Worm (Caenorhabditis elegans): Measurements from ENCODE around the gene F46F5.13.

F46F5.13 gene

ce11 chrII:760276-760675 lies 42.8 kb upstream of the F46F5.13 start:
- no peak for TF ChIP-seq isw-1 (GFP tag; IDR thresholded peaks at IDR 0.05)
- no peak for TF ChIP-seq elt-3 (tag; optimal IDR thresholded peaks at IDR 0.05)
- TF ChIP-seq mdl-1 (tag; optimal IDR thresholded peaks at IDR 0.05): no peak
- no peak for TF ChIP-seq ceh-63 (GFP tag; optimal IDR thresholded peaks at IDR 0.05)
- no peak for TF ChIP-seq nhr-12 (tag; optimal IDR thresholded peaks at IDR 0.05)
- no peak for TF ChIP-seq pax-3 (tag; optimal IDR thresholded peaks at IDR 0.05)
- no peak for TF ChIP-seq ceh-8 (GFP tag; optimal IDR thresholded peaks at IDR 0.05)

DNA sequence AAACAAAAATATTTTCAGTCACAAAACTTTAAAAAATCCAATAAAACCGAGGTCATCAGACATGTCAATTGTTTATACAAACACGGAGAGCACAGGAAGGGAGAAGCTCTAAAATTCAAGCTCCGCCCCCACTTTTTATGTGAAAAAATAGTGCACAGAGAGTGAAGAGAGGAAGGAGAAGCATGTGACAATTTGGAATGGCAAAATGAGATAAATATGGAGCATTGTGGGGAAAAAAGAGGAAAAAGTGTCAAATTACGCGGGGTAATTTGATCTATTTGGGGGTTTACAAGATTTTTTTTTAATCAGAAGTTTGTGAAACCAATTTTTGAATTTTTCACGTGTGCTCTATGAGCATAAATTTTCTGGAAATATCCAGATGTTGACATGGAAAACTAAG lies 40.2 kb upstream of the F46F5.13 start:
- peak; percentile 26 for TF ChIP-seq tbx-2 (tag; optimal IDR thresholded peaks at IDR 0.05)
- TF ChIP-seq lin-35 (GFP tag; optimal IDR thresholded peaks at IDR 0.05): peak in 1 of 2 experiments; percentile 1
- TF ChIP-seq swsn-7 (tag; optimal IDR thresholded peaks at IDR 0.05): peak; percentile 10
- TF ChIP-seq ceh-82 (tag; optimal IDR thresholded peaks at IDR 0.05): no peak
- TF ChIP-seq lsy-2 (tag; optimal IDR thresholded peaks at IDR 0.05): peak in 1 of 2 experiments; percentile 33
- peak; percentile 29 for TF ChIP-seq nhr-47 (tag; optimal IDR thresholded peaks at IDR 0.05)
- no peak for TF ChIP-seq nhr-11 (tag; optimal IDR thresholded peaks at IDR 0.05)
- peak in 1 of 3 experiments; percentile 10 for TF ChIP-seq dpl-1 (GFP tag; optimal IDR thresholded peaks at IDR 0.05)
- TF ChIP-seq pax-3 (tag; optimal IDR thresholded peaks at IDR 0.05): peak; percentile 7
- peak; percentile 24 for TF ChIP-seq fkh-8 (tag; optimal IDR thresholded peaks at IDR 0.05)
- no peak for TF ChIP-seq jun-1 (tag; optimal IDR thresholded peaks at IDR 0.05)
- peak; percentile 51 for TF ChIP-seq nhr-71 (tag; optimal IDR thresholded peaks at IDR 0.05)
- peak; percentile 32 for TF ChIP-seq egl-13 (tag; optimal IDR thresholded peaks at IDR 0.05)
- TF ChIP-seq snu-23 (GFP tag; optimal IDR thresholded peaks at IDR 0.05): peak; percentile 12
- no peak for TF ChIP-seq Y116A8C.19 (tag; optimal IDR thresholded peaks at IDR 0.05; ENCODE audit: borderline replicate concordance)
- TF ChIP-seq nhr-20 (tag; optimal IDR thresholded peaks at IDR 0.05): peak; percentile 18
- peak; percentile 57 for TF ChIP-seq irx-1 (tag; optimal IDR thresholded peaks at IDR 0.05)
- TF ChIP-seq dsc-1 (tag; optimal IDR thresholded peaks at IDR 0.05): peak; percentile 70
- TF ChIP-seq elt-2 (tag; optimal IDR thresholded peaks at IDR 0.05): peak; percentile 39
- peak; percentile 72 for TF ChIP-seq lin-14 (GFP tag; optimal IDR thresholded peaks at IDR 0.05)
- TF ChIP-seq aha-1 (tag; optimal IDR thresholded peaks at IDR 0.05): no peak
- no peak for TF ChIP-seq nhr-28 (tag; optimal IDR thresholded peaks at IDR 0.05)

DNA sequence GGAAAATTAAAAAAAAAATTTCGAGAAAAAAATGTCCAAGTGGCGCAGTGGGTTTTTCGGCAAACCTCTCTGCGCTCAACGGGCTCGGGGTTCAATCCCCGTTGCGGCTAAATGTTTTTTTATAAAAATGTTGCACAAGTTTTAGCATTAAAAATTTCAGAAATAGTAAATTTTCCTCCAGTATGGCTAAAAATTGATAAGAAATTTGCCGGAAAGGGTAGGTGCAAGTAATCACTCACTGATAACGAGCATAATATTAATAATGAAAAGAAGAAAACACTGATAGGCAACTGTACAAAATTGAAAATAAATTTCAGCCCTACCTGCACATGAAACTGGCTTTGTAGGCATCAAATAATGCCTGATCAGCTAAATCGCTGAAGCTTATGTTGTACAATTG lies 38.7 kb upstream of the F46F5.13 start:
- TF ChIP-seq dsc-1 (tag; optimal IDR thresholded peaks at IDR 0.05) (no peak), snu-23 (GFP tag; optimal IDR thresholded peaks at IDR 0.05) (no peak), lin-15B (tag; optimal IDR thresholded peaks at IDR 0.05) (no peak), pqm-1 (tag; optimal IDR thresholded peaks at IDR 0.05) (peak; percentile 40), egl-13 (tag; optimal IDR thresholded peaks at IDR 0.05) (no peak), nhr-19 (GFP tag; conservative IDR thresholded peaks at IDR 0.05) (no peak), elt-2 (tag; optimal IDR thresholded peaks at IDR 0.05) (peak; percentile 61)

DNA sequence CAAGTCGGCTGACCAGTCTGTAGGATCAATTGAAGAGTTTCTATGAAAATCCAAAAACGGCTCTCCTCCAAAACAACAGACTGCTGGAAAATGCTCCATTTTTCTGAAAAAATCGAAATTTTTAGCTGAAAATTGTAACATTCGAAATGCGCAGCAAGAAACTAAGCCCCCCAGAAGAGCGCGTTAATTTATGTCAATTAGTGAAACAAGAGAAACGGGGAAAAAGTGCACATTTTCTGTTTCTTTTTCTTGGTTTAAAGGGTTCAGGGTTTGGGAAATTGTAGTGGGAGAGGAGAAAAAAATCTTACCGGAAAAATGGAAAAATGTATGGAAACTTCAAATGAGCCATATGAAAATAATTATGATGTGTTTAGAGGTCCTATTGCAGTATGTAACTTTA lies 37.9 kb upstream of the F46F5.13 start, which contains the start of gene C08G5.7:
C08G5.7 (minus strand) TSS at position 101 of the 400 bp plus-strand sequence.
- TF ChIP-seq mab-9 (GFP tag; IDR thresholded peaks at IDR 0.05): no peak
- TF ChIP-seq snu-23 (GFP tag; optimal IDR thresholded peaks at IDR 0.05): no peak
- TF ChIP-seq swsn-7 (tag; optimal IDR thresholded peaks at IDR 0.05): no peak
- TF ChIP-seq ceh-8 (GFP tag; optimal IDR thresholded peaks at IDR 0.05): no peak
- TF ChIP-seq irx-1 (tag; optimal IDR thresholded peaks at IDR 0.05): no peak
- no peak for TF ChIP-seq ceh-63 (GFP tag; optimal IDR thresholded peaks at IDR 0.05)
- TF ChIP-seq nhr-90 (tag; optimal IDR thresholded peaks at IDR 0.05; ENCODE audit: poor library complexity): no peak
- no peak for TF ChIP-seq lir-3 (tag; optimal IDR thresholded peaks at IDR 0.05; ENCODE audit: poor library complexity)
- TF ChIP-seq nhr-20 (tag; optimal IDR thresholded peaks at IDR 0.05): no peak

All from whole organism, L1 larva.